Worm (Caenorhabditis elegans): ENCODE results near the gene F28H7.2.
A peak's percentile ranks its signal among the peaks of the same experiment; 100 is the strongest.

Gene F28H7.2

DNA sequence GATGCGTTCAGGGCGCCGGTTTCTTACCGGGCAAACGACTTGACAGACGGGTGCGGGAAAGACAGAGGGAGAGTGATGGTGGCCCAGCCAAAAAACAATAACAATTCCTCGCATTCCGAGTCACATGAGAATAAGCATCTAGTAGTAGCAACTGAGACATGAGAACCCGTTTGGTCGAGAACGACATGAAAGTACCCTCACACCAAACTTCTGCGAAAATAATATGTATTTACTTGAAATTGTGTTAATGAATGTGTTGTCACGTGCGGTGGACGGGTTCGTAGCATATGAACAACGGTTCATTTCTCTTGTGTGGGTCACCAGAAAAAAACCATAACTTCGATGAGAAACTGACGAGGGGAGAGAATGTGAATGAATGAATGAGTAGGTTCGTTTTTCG, 26.8 kb upstream of the F28H7.2 start:
- TF ChIP-seq lin-32 (GFP tag; optimal IDR thresholded peaks at IDR 0.05) (no peak), nhr-12 (tag; optimal IDR thresholded peaks at IDR 0.05) (no peak), unc-62 (GFP tag; optimal IDR thresholded peaks at IDR 0.05) (no peak), mep-1 (tag; optimal IDR thresholded peaks at IDR 0.05) (no peak), elt-1 (tag; optimal IDR thresholded peaks at IDR 0.05; ENCODE audit: borderline replicate concordance, insufficient read depth) (no peak), pha-4 (tag; optimal IDR thresholded peaks at IDR 0.05) (no peak), zip-8 (tag; optimal IDR thresholded peaks at IDR 0.05) (no peak), ceh-39 (tag; optimal IDR thresholded peaks at IDR 0.05) (no peak), M03D4.4 (tag; optimal IDR thresholded peaks at IDR 0.05) (no peak), nhr-2 (tag; optimal IDR thresholded peaks at IDR 0.05) (no peak), hlh-1 (tag; optimal IDR thresholded peaks at IDR 0.05) (no peak), unc-120 (tag; optimal IDR thresholded peaks at IDR 0.05; ENCODE audit: poor library complexity, severe bottlenecking) (no peak), unc-39 (tag; optimal IDR thresholded peaks at IDR 0.05) (no peak), sem-2 (GFP tag; optimal IDR thresholded peaks at IDR 0.05) (no peak), bed-3 (GFP tag; optimal IDR thresholded peaks at IDR 0.05) (no peak), drap-1 (GFP tag; optimal IDR thresholded peaks at IDR 0.05) (no peak), snpc-4 (tag; optimal IDR thresholded peaks at IDR 0.05) (no peak)

DNA sequence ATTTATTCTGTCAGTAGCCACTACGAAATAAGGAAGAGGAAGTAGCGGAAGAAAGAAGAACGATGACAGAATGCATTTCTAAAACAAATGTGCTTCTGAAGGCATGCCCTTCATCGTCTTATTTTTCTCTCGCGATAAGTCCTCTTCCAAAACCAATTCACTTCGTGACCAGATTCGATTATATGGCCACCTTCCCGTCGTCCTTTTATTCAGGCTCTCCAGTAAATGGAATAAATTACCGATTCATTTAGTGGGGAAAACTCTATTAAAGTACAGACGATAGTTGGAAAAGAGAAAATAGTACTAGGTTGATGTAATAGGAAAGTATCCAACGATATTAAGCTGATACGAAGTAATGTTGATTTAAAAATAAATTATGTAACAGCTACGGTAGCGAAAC, 26.4 kb upstream of the F28H7.2 start:
- TF ChIP-seq ztf-11 (tag; optimal IDR thresholded peaks at IDR 0.05) (no peak), ces-1 (GFP tag; optimal IDR thresholded peaks at IDR 0.05) (peak; percentile 100), mls-2 (tag; optimal IDR thresholded peaks at IDR 0.05) (no peak), lsy-2 (tag; optimal IDR thresholded peaks at IDR 0.05) (no peak)

DNA sequence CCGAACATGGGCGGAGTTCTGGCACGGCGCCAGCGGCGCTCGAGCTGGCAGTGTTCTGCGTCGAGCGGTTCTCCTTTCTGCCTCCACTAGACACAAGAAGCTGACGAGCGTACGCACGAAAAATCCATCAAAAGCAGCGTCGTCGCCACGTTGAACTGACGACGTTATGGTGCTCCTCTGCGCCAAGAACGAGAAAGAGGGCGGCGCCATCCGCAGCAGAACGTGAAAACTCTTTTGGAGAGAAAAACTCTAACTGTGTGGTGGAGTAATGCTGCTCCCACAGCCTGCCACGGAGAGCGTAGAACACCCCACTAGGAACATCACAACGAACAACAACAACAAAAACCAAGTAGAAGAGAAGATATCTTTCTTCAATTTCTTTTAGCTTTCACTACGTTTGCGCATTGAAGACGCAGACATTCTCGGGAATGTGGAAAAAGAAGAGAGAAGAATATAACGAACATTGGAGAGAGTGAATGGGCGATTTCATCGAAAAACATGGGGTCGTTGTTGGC, 25.7 kb upstream of the F28H7.2 start:
- TF ChIP-seq unc-120 (tag; optimal IDR thresholded peaks at IDR 0.05; ENCODE audit: poor library complexity, severe bottlenecking) (no peak), lin-13 (tag; optimal IDR thresholded peaks at IDR 0.05) (no peak), elt-1 (tag; optimal IDR thresholded peaks at IDR 0.05; ENCODE audit: borderline replicate concordance, insufficient read depth) (no peak), hlh-1 (tag; optimal IDR thresholded peaks at IDR 0.05) (peak; percentile 66), lin-32 (GFP tag; optimal IDR thresholded peaks at IDR 0.05) (no peak), unc-39 (tag; optimal IDR thresholded peaks at IDR 0.05) (no peak), mep-1 (tag; optimal IDR thresholded peaks at IDR 0.05) (peak; percentile 2), ceh-43 (GFP tag; optimal IDR thresholded peaks at IDR 0.05) (no peak), ham-2 (GFP tag; optimal IDR thresholded peaks at IDR 0.05) (no peak), nhr-237 (tag; optimal IDR thresholded peaks at IDR 0.05) (no peak), drap-1 (GFP tag; optimal IDR thresholded peaks at IDR 0.05) (no peak), bed-3 (GFP tag; optimal IDR thresholded peaks at IDR 0.05) (no peak), flh-1 (GFP tag; optimal IDR thresholded peaks at IDR 0.05) (no peak), ces-1 (GFP tag; optimal IDR thresholded peaks at IDR 0.05) (no peak), nhr-12 (tag; optimal IDR thresholded peaks at IDR 0.05) (no peak), ceh-83 (GFP tag; optimal IDR thresholded peaks at IDR 0.05) (no peak), nhr-2 (tag; optimal IDR thresholded peaks at IDR 0.05) (no peak), snpc-4 (tag; optimal IDR thresholded peaks at IDR 0.05) (no peak), nhr-28 (tag; optimal IDR thresholded peaks at IDR 0.05) (no peak), blmp-1 (tag; optimal IDR thresholded peaks at IDR 0.05) (peak; percentile 84), tbx-8 (GFP tag; optimal IDR thresholded peaks at IDR 0.05) (no peak), sptf-1 (tag; optimal IDR thresholded peaks at IDR 0.05) (no peak), unc-62 (GFP tag; optimal IDR thresholded peaks at IDR 0.05) (peak; percentile 8), ceh-39 (tag; optimal IDR thresholded peaks at IDR 0.05) (no peak), zip-8 (tag; optimal IDR thresholded peaks at IDR 0.05) (no peak), sem-2 (GFP tag; optimal IDR thresholded peaks at IDR 0.05) (no peak), nhr-76 (tag; optimal IDR thresholded peaks at IDR 0.05) (no peak), ztf-11 (tag; optimal IDR thresholded peaks at IDR 0.05) (no peak), mab-5 (tag; optimal IDR thresholded peaks at IDR 0.05) (no peak), pha-4 (tag; optimal IDR thresholded peaks at IDR 0.05) (no peak), mls-2 (tag; optimal IDR thresholded peaks at IDR 0.05) (no peak), lsy-2 (tag; optimal IDR thresholded peaks at IDR 0.05) (no peak), M03D4.4 (tag; optimal IDR thresholded peaks at IDR 0.05) (no peak)

DNA sequence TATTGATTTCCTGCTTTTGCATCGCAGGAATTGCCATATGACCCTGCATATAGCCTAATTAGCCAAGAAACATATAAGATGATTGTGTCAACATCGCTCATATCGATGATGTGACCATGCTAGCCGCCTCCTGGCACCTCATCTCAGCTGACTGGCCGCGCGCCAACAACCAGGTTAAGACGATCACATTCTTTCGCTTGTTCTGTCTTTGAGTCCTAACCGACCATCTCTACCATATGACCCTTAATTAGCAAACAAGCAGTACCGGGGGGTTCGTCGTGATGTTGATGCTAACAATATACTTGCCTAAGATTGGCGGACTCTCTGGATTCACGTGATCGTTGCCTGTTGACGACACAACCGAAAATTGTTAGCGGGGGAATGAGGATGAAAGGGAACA, 25.1 kb upstream of the F28H7.2 start:
- TF ChIP-seq nhr-2 (tag; optimal IDR thresholded peaks at IDR 0.05) (no peak), mls-2 (tag; optimal IDR thresholded peaks at IDR 0.05) (no peak), elt-1 (tag; optimal IDR thresholded peaks at IDR 0.05; ENCODE audit: borderline replicate concordance, insufficient read depth) (no peak), ceh-39 (tag; optimal IDR thresholded peaks at IDR 0.05) (no peak), pha-4 (tag; optimal IDR thresholded peaks at IDR 0.05) (no peak), lin-32 (GFP tag; optimal IDR thresholded peaks at IDR 0.05) (no peak), mab-5 (tag; optimal IDR thresholded peaks at IDR 0.05) (no peak)

Data from whole organism, mixed stage, embryonic.